Worm (Caenorhabditis elegans) whole organism, L2 larva: ENCODE results near the gene Y27F2A.8.

ENCODE experiments used
- R02D3.7 ChIP-seq: fragments of 150-350 bp; optimal IDR thresholded peaks from 2 replicates; lab custom pipeline; 2014; ENCODE audit warnings: missing biosample characterization, missing genetic modification characterization
- ama-1 ChIP-seq: fragments of 150-350 bp; optimal IDR thresholded peaks from 2 replicates; lab custom pipeline; 2018; ENCODE audit warnings: inconsistent platforms
- blmp-1 ChIP-seq: sonication (generic microtip); optimal IDR thresholded peaks from 2 replicates; lab custom pipeline; 2017; ENCODE audit warnings: missing genetic modification characterization, mild to moderate bottlenecking, missing compliant biosample characterization, antibody characterized with exemption, moderate library complexity; ENCODE audit not compliant: insufficient read depth
- ceh-16 ChIP-seq: fragments of 150-350 bp; optimal IDR thresholded peaks from 2 replicates; lab custom pipeline; 2014; ENCODE audit warnings: missing biosample characterization, missing genetic modification characterization
- ceh-82 ChIP-seq: fragments of 150-350 bp; optimal IDR thresholded peaks from 2 replicates; lab custom pipeline; 2014; ENCODE audit warnings: missing biosample characterization, missing genetic modification characterization
- lsy-2 ChIP-seq, 2 experiments: fragments of 150-350 bp in 1 of 2; sonication (generic microtip) in 1 of 2; optimal IDR thresholded peaks; 2 replicates each; lab custom pipeline; 2014 to 2017; ENCODE audit warnings: missing biosample characterization in 2 of 2, missing genetic modification characterization in 2 of 2
- nhr-12 ChIP-seq: fragments of 150-350 bp; optimal IDR thresholded peaks from 2 replicates; lab custom pipeline; 2014; ENCODE audit warnings: missing biosample characterization, missing genetic modification characterization
- nhr-21 ChIP-seq: fragments of 150-350 bp; optimal IDR thresholded peaks from 2 replicates; lab custom pipeline; 2014; ENCODE audit warnings: missing biosample characterization, missing genetic modification characterization
- nhr-237 ChIP-seq: fragments of 150-350 bp; optimal IDR thresholded peaks from 2 replicates; lab custom pipeline; 2014; ENCODE audit warnings: missing biosample characterization, missing genetic modification characterization
- nhr-77 ChIP-seq: fragments of 150-350 bp; optimal IDR thresholded peaks from 2 replicates; lab custom pipeline; 2014; ENCODE audit warnings: missing biosample characterization, missing genetic modification characterization
- snpc-4 ChIP-seq: fragments of 150-350 bp; optimal IDR thresholded peaks from 2 replicates; lab custom pipeline; 2014; ENCODE audit warnings: missing biosample characterization, missing genetic modification characterization
- ztf-11 ChIP-seq: sonication (generic microtip); optimal IDR thresholded peaks from 2 replicates; lab custom pipeline; 2017; ENCODE audit warnings: missing biosample characterization, missing genetic modification characterization
- ztf-4 ChIP-seq: fragments of 150-350 bp; optimal IDR thresholded peaks from 2 replicates; lab custom pipeline; 2014; ENCODE audit warnings: missing biosample characterization, missing genetic modification characterization

ce11 chrII:3198998-3199397 lies 15.4 kb downstream of the Y27F2A.8 start, which contains the start of gene sri-51:
- no peak for TF ChIP-seq ceh-16 (tag; lab: Kevin White, UChicago)
- no peak for TF ChIP-seq nhr-21
- TF ChIP-seq R02D3.7, result no peak
- no peak for TF ChIP-seq snpc-4 (tag; lab: Kevin White, UChicago)
- no peak for TF ChIP-seq ama-1 (lab: Kevin White, UChicago)
- no peak for TF ChIP-seq nhr-77 (tag; lab: Kevin White, UChicago)
- no peak for TF ChIP-seq nhr-237 (tag; lab: Kevin White, UChicago)
- TF ChIP-seq ztf-4 (tag; lab: Kevin White, UChicago), result no peak
- no peak for TF ChIP-seq ceh-82 (tag; lab: Kevin White, UChicago)
- TF ChIP-seq nhr-12 (tag; lab: Kevin White, UChicago), result no peak
- no peak for TF ChIP-seq lsy-2 (tag; optimal IDR thresholded peaks at IDR 0.05; lab: Kevin White, UChicago)
- TF ChIP-seq ztf-11, result no peak
- TF ChIP-seq blmp-1 (tag; lab: Kevin White, UChicago), result no peak
